Fruit fly (Drosophila melanogaster) S2 (cell line): ENCODE results near the gene Cyp4ae1.

ENCODE experiments used
- CG8478 ChIP-seq: fragments of >200 bp; optimal IDR thresholded peaks from 2 replicates; lab custom pipeline; 2018
- CTCF ChIP-seq, 2 experiments: fragments of >200 bp; optimal IDR thresholded peaks; 2 replicates each; lab custom pipeline; 2018

DNA sequence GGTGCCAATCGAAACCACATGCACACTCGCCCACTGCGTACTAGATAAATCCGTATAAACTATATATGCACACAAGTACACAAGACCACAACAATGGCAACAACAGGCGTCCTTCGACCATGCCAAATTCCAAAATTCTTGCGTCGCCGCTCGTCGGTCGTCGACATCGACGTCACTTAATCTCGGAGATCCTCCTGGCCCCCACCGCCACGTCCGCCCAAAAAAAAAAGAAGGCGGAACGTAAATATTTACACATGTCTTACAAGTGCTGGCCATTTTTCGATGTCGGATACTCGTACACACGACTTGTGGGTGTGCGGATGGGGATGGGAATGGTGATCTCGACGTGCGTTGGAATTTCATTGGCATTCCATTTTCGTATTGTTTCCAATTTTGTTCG, 15.4 kb upstream of the Cyp4ae1 start:
- no peak for TF ChIP-seq CG8478 (lab: Kevin White, UChicago)
- no peak for TF ChIP-seq CTCF (optimal IDR thresholded peaks at IDR 0.05; lab: Kevin White, UChicago)
